Fruit fly (Drosophila melanogaster) whole organism, embryonic: ENCODE data around the gene Ppt1.
A peak's percentile ranks its signal among the peaks of the same experiment; 100 is the strongest.

ENCODE experiments used
- Blimp-1 ChIP-seq: fragments of 200-800 bp; sonication (Bioruptor generic); optimal IDR thresholded peaks from 3 replicates; lab custom pipeline; 2018; ENCODE audit warnings: missing biosample characterization, missing genetic modification characterization, mild to moderate bottlenecking, moderate library complexity, missing genetic modification reagents
- CG11093 ChIP-seq: fragments of 200-800 bp; sonication (Bioruptor generic); IDR thresholded peaks from 3 replicates; pipeline ENCODE4 v1.3.6; 2022; ENCODE audit warnings: missing biosample characterization, missing genetic modification characterization
- CG12942 ChIP-seq: fragments of 200-800 bp; sonication (Bioruptor generic); optimal IDR thresholded peaks from 3 replicates; lab custom pipeline; 2016; ENCODE audit warnings: missing biosample characterization, missing genetic modification characterization
- CG14710 ChIP-seq: fragments of 200-800 bp; sonication (Bioruptor generic); optimal IDR thresholded peaks from 3 replicates; lab custom pipeline; 2019; ENCODE audit warnings: missing biosample characterization, mild to moderate bottlenecking, missing genetic modification characterization, moderate library complexity
- CG15601 ChIP-seq: fragments of 200-800 bp; sonication (Bioruptor generic); optimal IDR thresholded peaks from 3 replicates; lab custom pipeline; 2019; ENCODE audit warnings: missing biosample characterization, mild to moderate bottlenecking, missing genetic modification characterization, moderate library complexity
- CG17186 ChIP-seq: fragments of 200-800 bp; sonication (Bioruptor generic); optimal IDR thresholded peaks from 3 replicates; lab custom pipeline; 2017; ENCODE audit warnings: missing biosample characterization, missing genetic modification reagents, missing genetic modification characterization
- CG1792 ChIP-seq: fragments of 200-800 bp; sonication (Bioruptor generic); optimal IDR thresholded peaks from 2 replicates; lab custom pipeline; 2016; ENCODE audit warnings: missing biosample characterization, missing genetic modification characterization
- CG18262 ChIP-seq: fragments of 200-800 bp; optimal IDR thresholded peaks from 3 replicates; lab custom pipeline; 2019; ENCODE audit warnings: missing biosample characterization, mild to moderate bottlenecking, missing genetic modification characterization, moderate library complexity
- CG2712 ChIP-seq: fragments of 200-800 bp; optimal IDR thresholded peaks from 3 replicates; lab custom pipeline; 2019; ENCODE audit warnings: missing biosample characterization, mild to moderate bottlenecking, missing genetic modification characterization, moderate library complexity
- CG30020 ChIP-seq: fragments of 200-800 bp; optimal IDR thresholded peaks from 2 replicates; lab custom pipeline; 2019; ENCODE audit warnings: missing biosample characterization, mild to moderate bottlenecking, missing genetic modification characterization, moderate library complexity
- CG31388 ChIP-seq: fragments of 200-800 bp; sonication (Bioruptor generic); optimal IDR thresholded peaks from 2 replicates; lab custom pipeline; 2016; ENCODE audit warnings: missing biosample characterization, missing genetic modification characterization
- CG3995 ChIP-seq: fragments of 200-800 bp; sonication (Bioruptor generic); optimal IDR thresholded peaks from 3 replicates; lab custom pipeline; 2016; ENCODE audit warnings: missing biosample characterization, missing genetic modification characterization
- CG4360 ChIP-seq: fragments of 200-800 bp; sonication (Bioruptor generic); IDR thresholded peaks from 2 replicates; pipeline ENCODE4 v1.3.6; 2022; ENCODE audit warnings: missing biosample characterization, missing genetic modification characterization
- CG4617 ChIP-seq: fragments of 200-800 bp; sonication (Bioruptor generic); optimal IDR thresholded peaks from 3 replicates; lab custom pipeline; 2016; ENCODE audit warnings: missing biosample characterization, missing genetic modification characterization, borderline replicate concordance
- CG4820 ChIP-seq: fragments of 200-800 bp; sonication (Bioruptor generic); optimal IDR thresholded peaks from 3 replicates; lab custom pipeline; 2016; ENCODE audit warnings: missing biosample characterization, missing genetic modification characterization
- CG6175 ChIP-seq: fragments of 200-800 bp; sonication (Bioruptor generic); IDR thresholded peaks from 3 replicates; pipeline ENCODE4 v1.3.6; 2022; ENCODE audit warnings: missing biosample characterization, missing genetic modification characterization
- CG6683 ChIP-seq: fragments of 200-800 bp; sonication (Bioruptor generic); optimal IDR thresholded peaks from 2 replicates; lab custom pipeline; 2017; ENCODE audit warnings: missing biosample characterization, mild to moderate bottlenecking, missing genetic modification characterization, missing genetic modification reagents
- CG7786 ChIP-seq: fragments of 200-800 bp; sonication (Bioruptor generic); optimal IDR thresholded peaks from 2 replicates; lab custom pipeline; 2016; ENCODE audit warnings: missing biosample characterization, missing genetic modification characterization
- CG8944 ChIP-seq: fragments of 200-800 bp; sonication (Bioruptor generic); optimal IDR thresholded peaks from 3 replicates; lab custom pipeline; 2016; ENCODE audit warnings: missing biosample characterization, missing genetic modification characterization
- CG9797 ChIP-seq: fragments of 200-800 bp; sonication (Bioruptor generic); optimal IDR thresholded peaks from 3 replicates; lab custom pipeline; 2018; ENCODE audit warnings: missing biosample characterization, mild to moderate bottlenecking, missing genetic modification characterization
- CG9876 ChIP-seq: fragments of 200-800 bp; sonication (Bioruptor generic); optimal IDR thresholded peaks from 2 replicates; lab custom pipeline; 2016; ENCODE audit warnings: missing biosample characterization, missing genetic modification characterization
- CTCF ChIP-seq: fragments of 200-800 bp; sonication (Bioruptor generic); optimal IDR thresholded peaks from 2 replicates; lab custom pipeline; 2017; ENCODE audit warnings: missing biosample characterization, mild to moderate bottlenecking, missing genetic modification characterization, moderate library complexity
- Dip2 ChIP-seq: fragments of 200-800 bp; sonication (Bioruptor generic); IDR thresholded peaks from 2 replicates; pipeline ENCODE4 v1.3.6; 2022; ENCODE audit warnings: missing biosample characterization, missing genetic modification characterization
- Eip74EF ChIP-seq, 2 experiments: fragments of 200-800 bp in 1 of 2; fragments of >200 bp in 1 of 2; sonication (Bioruptor generic) in 1 of 2; optimal IDR thresholded peaks; 2 replicates each; lab custom pipeline; 2017 to 2019; ENCODE audit warnings: missing biosample characterization in 2 of 2, missing genetic modification characterization in 2 of 2, mild to moderate bottlenecking in 1 of 2, moderate library complexity in 1 of 2
- Max ChIP-seq: fragments of 200-800 bp; sonication (Bioruptor generic); optimal IDR thresholded peaks from 2 replicates; lab custom pipeline; 2016; ENCODE audit warnings: missing biosample characterization, mild to moderate bottlenecking, missing genetic modification characterization
- NC2β ChIP-seq: fragments of 200-800 bp; sonication (Bioruptor generic); optimal IDR thresholded peaks from 2 replicates; lab custom pipeline; 2016; ENCODE audit warnings: missing biosample characterization, missing genetic modification characterization
- NFAT ChIP-seq: fragments of 200-800 bp; sonication (Bioruptor generic); IDR thresholded peaks from 2 replicates; pipeline ENCODE4 v1.3.6; 2022; ENCODE audit warnings: missing biosample characterization, missing genetic modification characterization
- Nf-YB ChIP-seq: fragments of 200-800 bp; sonication (Bioruptor generic); optimal IDR thresholded peaks from 3 replicates; lab custom pipeline; 2019; ENCODE audit warnings: missing biosample characterization, mild to moderate bottlenecking, missing genetic modification characterization, moderate library complexity
- Rfx ChIP-seq: fragments of 200-800 bp; sonication (Bioruptor generic); IDR thresholded peaks from 2 replicates; pipeline ENCODE4 v1.3.6; 2022; ENCODE audit warnings: missing biosample characterization, missing genetic modification characterization
- Taf1 ChIP-seq: fragments of 200-800 bp; sonication (Bioruptor generic); IDR thresholded peaks from 2 replicates; pipeline ENCODE4 v1.3.6; 2022; ENCODE audit warnings: missing biosample characterization, missing genetic modification characterization
- YL-1 ChIP-seq: fragments of 200-800 bp; sonication (Bioruptor generic); optimal IDR thresholded peaks from 3 replicates; lab custom pipeline; 2017; ENCODE audit warnings: missing biosample characterization, mild to moderate bottlenecking, missing genetic modification characterization
- ac ChIP-seq: fragments of 200-800 bp; sonication (Bioruptor generic); optimal IDR thresholded peaks from 3 replicates; lab custom pipeline; 2017; ENCODE audit warnings: missing biosample characterization, mild to moderate bottlenecking, missing genetic modification characterization
- bcd ChIP-seq: fragments of 200-800 bp; sonication (Bioruptor generic); optimal IDR thresholded peaks from 2 replicates; lab custom pipeline; 2017; ENCODE audit warnings: missing biosample characterization, mild to moderate bottlenecking, missing genetic modification characterization
- cato ChIP-seq: fragments of 200-800 bp; sonication (Bioruptor generic); optimal IDR thresholded peaks from 2 replicates; lab custom pipeline; 2016; ENCODE audit warnings: missing biosample characterization, missing genetic modification characterization, borderline replicate concordance
- crol ChIP-seq: fragments of 200-800 bp; sonication (Bioruptor generic); IDR thresholded peaks from 2 replicates; pipeline ENCODE4 v1.3.6; 2022; ENCODE audit warnings: missing biosample characterization, missing genetic modification characterization
- crp ChIP-seq, 2 experiments: fragments of 200-800 bp; sonication (Bioruptor generic); optimal IDR thresholded peaks; 2 replicates in 1 of 2; 3 replicates in 1 of 2; lab custom pipeline; 2017; ENCODE audit warnings: missing biosample characterization in 2 of 2, missing genetic modification characterization in 2 of 2, mild to moderate bottlenecking in 1 of 2, moderate library complexity in 1 of 2
- dysf ChIP-seq: fragments of 200-800 bp; sonication (Bioruptor generic); IDR thresholded peaks from 3 replicates; pipeline ENCODE4 v1.3.6; 2022; ENCODE audit warnings: missing biosample characterization, missing genetic modification characterization
- gfzf ChIP-seq: fragments of 200-800 bp; sonication (Bioruptor generic); optimal IDR thresholded peaks from 2 replicates; lab custom pipeline; 2016; ENCODE audit warnings: missing biosample characterization, mild to moderate bottlenecking, missing genetic modification characterization, moderate library complexity
- inv ChIP-seq: fragments of 200-800 bp; sonication (Bioruptor generic); IDR thresholded peaks from 2 replicates; pipeline ENCODE4 v1.3.6; 2022; ENCODE audit warnings: missing biosample characterization, missing genetic modification characterization; ENCODE audit not compliant: partially characterized antibody
- lilli ChIP-seq: fragments of 200-800 bp; sonication (Bioruptor generic); optimal IDR thresholded peaks from 3 replicates; lab custom pipeline; 2016; ENCODE audit warnings: missing biosample characterization, missing genetic modification characterization
- oc ChIP-seq: fragments of 200-800 bp; sonication (Bioruptor generic); optimal IDR thresholded peaks from 2 replicates; lab custom pipeline; 2018; ENCODE audit warnings: missing biosample characterization, mild to moderate bottlenecking, missing genetic modification characterization, moderate library complexity
- pan ChIP-seq, 4 experiments: fragments of >200 bp in 3 of 4; fragments of 200-800 bp in 1 of 4; sonication (Bioruptor generic) in 1 of 4; optimal IDR thresholded peaks in 3 of 4; IDR thresholded peaks in 1 of 4; 2 replicates each; pipeline versions ENCODE4 v1.3.6 to Lab custom; 2017 to 2022; ENCODE audit warnings: missing biosample characterization in 2 of 4, missing genetic modification characterization in 2 of 4, mixed read lengths in 1 of 4
- pfk ChIP-seq: fragments of 200-800 bp; sonication (Bioruptor generic); optimal IDR thresholded peaks from 2 replicates; lab custom pipeline; 2018; ENCODE audit warnings: missing biosample characterization, mild to moderate bottlenecking, missing genetic modification characterization, moderate library complexity
- phol ChIP-seq: fragments of 200-800 bp; sonication (Bioruptor generic); optimal IDR thresholded peaks from 3 replicates; lab custom pipeline; 2018; ENCODE audit warnings: missing biosample characterization, mild to moderate bottlenecking, missing genetic modification characterization, moderate library complexity
- pita ChIP-seq: fragments of 200-800 bp; sonication (Bioruptor generic); optimal IDR thresholded peaks from 2 replicates; lab custom pipeline; 2017; ENCODE audit warnings: missing biosample characterization, mild to moderate bottlenecking, missing genetic modification characterization
- ranshi ChIP-seq: fragments of 200-800 bp; sonication (Bioruptor generic); IDR thresholded peaks from 2 replicates; pipeline ENCODE4 v1.3.6; 2022; ENCODE audit warnings: missing biosample characterization, missing genetic modification characterization
- so ChIP-seq: fragments of 200-800 bp; sonication (Bioruptor generic); IDR thresholded peaks from 3 replicates; pipeline ENCODE4 v1.3.6; 2022; ENCODE audit warnings: missing biosample characterization, missing genetic modification characterization
- stwl ChIP-seq: fragments of 200-800 bp; sonication (Bioruptor generic); optimal IDR thresholded peaks from 3 replicates; lab custom pipeline; 2018; ENCODE audit warnings: missing biosample characterization, mild to moderate bottlenecking, missing genetic modification characterization, moderate library complexity
- tgo ChIP-seq: fragments of 200-800 bp; sonication (Bioruptor generic); IDR thresholded peaks from 3 replicates; pipeline ENCODE4 v1.3.6; 2022; ENCODE audit warnings: missing biosample characterization, missing genetic modification characterization
- trem ChIP-seq: fragments of 200-800 bp; optimal IDR thresholded peaks from 3 replicates; lab custom pipeline; 2019; ENCODE audit warnings: missing biosample characterization, mild to moderate bottlenecking, missing genetic modification characterization, moderate library complexity
- unpg ChIP-seq: fragments of 200-800 bp; sonication (Bioruptor generic); optimal IDR thresholded peaks from 3 replicates; lab custom pipeline; 2018; ENCODE audit warnings: missing biosample characterization, mild to moderate bottlenecking, missing genetic modification characterization, moderate library complexity
- wdn ChIP-seq: fragments of 200-800 bp; sonication (Bioruptor generic); IDR thresholded peaks from 2 replicates; pipeline ENCODE4 v1.3.6; 2022; ENCODE audit warnings: missing biosample characterization, missing genetic modification characterization
- yki ChIP-seq: fragments of >200 bp; optimal IDR thresholded peaks from 3 replicates; lab custom pipeline; 2018

The Ppt1 gene

dm6 chrX:8721501-8721900, 31.5 kb upstream of the Ppt1 start (continued):
- TF ChIP-seq gfzf = peak; percentile 50
- TF ChIP-seq pita (GFP tag; lab: Kevin White, UChicago) = peak; percentile 77
- TF ChIP-seq Nf-YB (GFP tag; lab: Kevin White, UChicago) = no peak
- TF ChIP-seq CG4617 (GFP tag; lab: Kevin White, UChicago) = no peak
- TF ChIP-seq dysf (GFP tag; lab: Robert Waterston, UW) = no peak
- no peak for TF ChIP-seq crol (GFP tag; lab: Robert Waterston, UW)
- TF ChIP-seq wdn (GFP tag; lab: Robert Waterston, UW) = no peak
- no peak for TF ChIP-seq Taf1 (GFP tag; lab: Robert Waterston, UW)
- TF ChIP-seq cato (GFP tag; lab: Kevin White, UChicago) = no peak
- no peak for TF ChIP-seq CG8944 (GFP tag; lab: Kevin White, UChicago)
- peak; percentile 6 for TF ChIP-seq CG14710 (tag; lab: Kevin White, UChicago)
- no peak for TF ChIP-seq bcd
- TF ChIP-seq Eip74EF (GFP tag; optimal IDR thresholded peaks at IDR 0.05; lab: Kevin White, UChicago) = no peak
- peak; percentile 13 for TF ChIP-seq trem (tag; lab: Kevin White, UChicago)
- no peak for TF ChIP-seq pan (optimal IDR thresholded peaks at IDR 0.05; lab: Kevin White, UChicago)
- TF ChIP-seq pan (GFP tag; optimal IDR thresholded peaks at IDR 0.05 in 1 of 2, IDR thresholded peaks at IDR 0.05 in 1 of 2) = no peak
- TF ChIP-seq ac = no peak
- TF ChIP-seq Dip2 (GFP tag; lab: Robert Waterston, UW) = no peak
- no peak for TF ChIP-seq Rfx (GFP tag; lab: Robert Waterston, UW)
- no peak for TF ChIP-seq CG12942
- no peak for TF ChIP-seq YL-1 (GFP tag; lab: Kevin White, UChicago)
- no peak for TF ChIP-seq CG9876 (GFP tag; lab: Kevin White, UChicago)
- TF ChIP-seq CG30020 = no peak
- no peak for TF ChIP-seq oc (tag; lab: Kevin White, UChicago)
- peak; percentile 65 for TF ChIP-seq CTCF (GFP tag; lab: Kevin White, UChicago)
- no peak for TF ChIP-seq CG6683
- no peak for TF ChIP-seq NFAT (GFP tag; lab: Robert Waterston, UW)
- TF ChIP-seq CG2712 (tag; lab: Kevin White, UChicago) = peak; percentile 9
- TF ChIP-seq so (GFP tag; lab: Robert Waterston, UW) = no peak
- TF ChIP-seq crp (GFP tag; optimal IDR thresholded peaks at IDR 0.05; lab: Kevin White, UChicago) = no peak
- TF ChIP-seq stwl = peak; percentile 57
- no peak for TF ChIP-seq unpg
- no peak for TF ChIP-seq CG7786 (GFP tag; lab: Kevin White, UChicago)
- TF ChIP-seq CG11093 (GFP tag; lab: Robert Waterston, UW) = no peak
- TF ChIP-seq CG17186 (GFP tag; lab: Kevin White, UChicago) = no peak
- no peak for TF ChIP-seq CG1792
- TF ChIP-seq Blimp-1 (GFP tag; lab: Kevin White, UChicago) = peak; percentile 61
- TF ChIP-seq yki = no peak
- no peak for TF ChIP-seq NC2β (GFP tag; lab: Kevin White, UChicago)

DNA sequence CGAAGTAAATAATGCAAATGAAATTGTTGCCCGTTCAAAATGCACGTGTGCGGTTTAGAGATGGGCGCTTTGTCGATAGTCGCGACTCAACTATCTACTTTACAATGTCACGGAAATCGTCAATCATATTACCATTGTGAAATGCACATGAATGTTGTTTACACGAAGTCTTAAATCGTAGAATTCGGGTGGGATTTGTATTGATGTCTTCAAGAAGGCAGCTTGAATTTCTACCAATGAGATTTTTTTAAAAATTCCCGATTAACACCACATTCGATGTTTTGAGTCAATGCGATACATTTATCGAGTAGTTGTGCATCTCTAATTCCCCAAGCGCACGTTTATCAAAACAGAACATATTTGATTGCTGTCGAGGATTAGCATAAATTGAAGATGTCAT, 30.2 kb upstream of the Ppt1 start, which contains the start of gene CG1789:
TSS of gene CG1789 (plus strand) at position 308 of the 400 bp plus-strand sequence.
- peak; percentile 31 for TF ChIP-seq phol (tag; lab: Kevin White, UChicago)
- peak; percentile 95 for TF ChIP-seq CG3995 (GFP tag; lab: Kevin White, UChicago)
- no peak for TF ChIP-seq pfk (GFP tag; lab: Kevin White, UChicago)
- TF ChIP-seq tgo (GFP tag; lab: Robert Waterston, UW) = no peak
- peak; percentile 40 for TF ChIP-seq CG9797 (GFP tag; lab: Kevin White, UChicago)
- no peak for TF ChIP-seq CG6175
- TF ChIP-seq CG4360 (GFP tag; lab: Robert Waterston, UW) = no peak
- peak; percentile 47 for TF ChIP-seq gfzf
- no peak for TF ChIP-seq CG18262
- TF ChIP-seq CG4820 (GFP tag; lab: Kevin White, UChicago) = no peak
- peak; percentile 64 for TF ChIP-seq lilli (GFP tag; lab: Kevin White, UChicago)
- peak; percentile 71 for TF ChIP-seq Max (GFP tag; lab: Kevin White, UChicago)
- TF ChIP-seq ranshi = no peak
- no peak for TF ChIP-seq CG31388 (GFP tag; lab: Kevin White, UChicago)
- TF ChIP-seq inv (GFP tag; lab: Robert Waterston, UW) = peak; percentile 86
- TF ChIP-seq CG15601 = no peak
